Worm (Caenorhabditis elegans) whole organism, L4/young adult: ENCODE measurements around the gene tsp-11.

Experiments used
- W03F9.2 ChIP-seq: fragments of 150-350 bp; optimal IDR thresholded peaks from 2 replicates; lab custom pipeline; 2014; ENCODE audit warnings: missing biosample characterization, missing genetic modification characterization
- dao-5 ChIP-seq: sonication (generic microtip); optimal IDR thresholded peaks from 2 replicates; lab custom pipeline; 2016; ENCODE audit warnings: missing genotype, missing genetic modification characterization, moderate library complexity, missing compliant biosample characterization
- him-1 ChIP-seq: sonication (generic microtip); optimal IDR thresholded peaks from 2 replicates; lab custom pipeline; 2016; ENCODE audit warnings: missing genotype, missing genetic modification reagents, missing genetic modification characterization, missing compliant biosample characterization

- TF ChIP-seq dao-5 (tag; lab: Kevin White, UChicago) (no peak), W03F9.2 (tag; lab: Kevin White, UChicago) (no peak), him-1 (tag; lab: Kevin White, UChicago) (no peak)
These were observed 50.9 kb downstream of the tsp-11 start, which contains the start of gene C35B8.3 for ce11 chrX:9213873-9214341.
